Worm (Caenorhabditis elegans): ENCODE results near the gene E04F6.15.

DNA sequence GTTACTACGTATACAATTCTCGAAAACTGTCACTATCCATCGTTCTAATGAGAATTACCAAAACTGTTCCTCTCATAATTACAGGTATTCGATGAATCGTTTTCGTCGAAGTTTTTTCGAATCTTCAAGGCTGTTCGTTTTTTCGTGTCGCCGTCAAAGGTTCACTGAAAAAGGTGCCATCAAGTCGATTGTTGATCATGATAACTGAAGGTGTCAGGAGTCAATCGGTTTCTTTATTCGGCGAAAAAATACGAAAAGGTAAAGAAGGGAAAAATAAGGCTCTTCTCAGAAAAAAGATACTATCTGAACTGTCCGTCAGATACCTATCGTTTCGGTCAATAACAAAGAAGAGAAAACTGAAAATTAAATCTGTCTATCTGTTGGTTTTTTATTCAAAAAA is 28.7 kb upstream of the E04F6.15 start:
- no peak for TF ChIP-seq nhr-28 (tag; optimal IDR thresholded peaks at IDR 0.05)
- TF ChIP-seq Y105C5A.15 (GFP tag; IDR thresholded peaks at IDR 0.05), result no peak
- TF ChIP-seq lir-3 (tag; optimal IDR thresholded peaks at IDR 0.05), result no peak
- TF ChIP-seq R02D3.7 (tag; optimal IDR thresholded peaks at IDR 0.05), result no peak
- no peak for TF ChIP-seq mxl-3 (GFP tag; optimal IDR thresholded peaks at IDR 0.05)
- no peak for TF ChIP-seq pqm-1 (tag; optimal IDR thresholded peaks at IDR 0.05)
- TF ChIP-seq ceh-32 (tag; optimal IDR thresholded peaks at IDR 0.05; ENCODE audit: poor library complexity), result no peak
